Fruit fly (Drosophila melanogaster) whole organism, embryonic: ENCODE results near the gene uncNacbeta.

Experiments
- Atf3 ChIP-seq: fragments of 200-800 bp; sonication (Bioruptor generic); optimal IDR thresholded peaks from 3 replicates; lab custom pipeline; 2016; ENCODE audit warnings: missing biosample characterization, missing genetic modification characterization
- Atf6 ChIP-seq: fragments of 200-800 bp; sonication (Bioruptor generic); IDR thresholded peaks from 2 replicates; pipeline ENCODE4 v1.3.6; 2022; ENCODE audit warnings: missing biosample characterization, missing genetic modification characterization
- Awh ChIP-seq: fragments of 200-800 bp; sonication (Bioruptor generic); IDR thresholded peaks from 2 replicates; pipeline ENCODE4, ENCODE4 v1.3.6; 2022; ENCODE audit warnings: missing biosample characterization, missing genetic modification characterization
- Bdp1 ChIP-seq: fragments of 200-800 bp; sonication (Bioruptor generic); optimal IDR thresholded peaks from 3 replicates; lab custom pipeline; 2016; ENCODE audit warnings: missing biosample characterization, missing genetic modification characterization
- CG12942 ChIP-seq: fragments of 200-800 bp; sonication (Bioruptor generic); optimal IDR thresholded peaks from 3 replicates; lab custom pipeline; 2016; ENCODE audit warnings: missing biosample characterization, missing genetic modification characterization
- CG14667 ChIP-seq: fragments of 200-800 bp; sonication (Bioruptor generic); IDR thresholded peaks from 2 replicates; pipeline ENCODE4 v1.3.6; 2022; ENCODE audit warnings: missing biosample characterization, missing genetic modification characterization
- CG15011 ChIP-seq: fragments of 200-800 bp; sonication (Bioruptor generic); optimal IDR thresholded peaks from 3 replicates; lab custom pipeline; 2018; ENCODE audit warnings: missing biosample characterization, mild to moderate bottlenecking, missing genetic modification characterization
- CG17359 ChIP-seq: fragments of 200-800 bp; sonication (Bioruptor generic); optimal IDR thresholded peaks from 3 replicates; lab custom pipeline; 2018; ENCODE audit warnings: missing biosample characterization, mild to moderate bottlenecking, missing genetic modification characterization, moderate library complexity
- CG2202 ChIP-seq: fragments of 200-800 bp; sonication (Bioruptor generic); optimal IDR thresholded peaks from 2 replicates; lab custom pipeline; 2018; ENCODE audit warnings: missing biosample characterization, mild to moderate bottlenecking, missing genetic modification characterization
- CG2712 ChIP-seq: fragments of 200-800 bp; optimal IDR thresholded peaks from 3 replicates; lab custom pipeline; 2019; ENCODE audit warnings: missing biosample characterization, mild to moderate bottlenecking, missing genetic modification characterization, moderate library complexity
- CG2875 ChIP-seq: fragments of 200-800 bp; sonication (Bioruptor generic); optimal IDR thresholded peaks from 2 replicates; lab custom pipeline; 2017; ENCODE audit warnings: missing biosample characterization, mild to moderate bottlenecking, missing genetic modification characterization, missing genetic modification reagents
- CG33557 ChIP-seq: fragments of 200-800 bp; sonication (Bioruptor generic); optimal IDR thresholded peaks from 2 replicates; lab custom pipeline; 2019; ENCODE audit warnings: missing biosample characterization, mild to moderate bottlenecking, missing genetic modification characterization, moderate library complexity
- CG3407 ChIP-seq: fragments of 200-800 bp; sonication (Bioruptor generic); optimal IDR thresholded peaks from 2 replicates; lab custom pipeline; 2018; ENCODE audit warnings: missing biosample characterization, mild to moderate bottlenecking, missing genetic modification characterization
- CG34224 ChIP-seq: fragments of 200-800 bp; sonication (Bioruptor generic); IDR thresholded peaks from 3 replicates; pipeline ENCODE4 v1.3.6; 2022; ENCODE audit warnings: missing biosample characterization, missing genetic modification characterization; ENCODE audit not compliant: partially characterized antibody
- CG3838 ChIP-seq: fragments of 200-800 bp; sonication (Bioruptor generic); optimal IDR thresholded peaks from 3 replicates; lab custom pipeline; 2016; ENCODE audit warnings: missing biosample characterization, missing genetic modification characterization
- CG4617 ChIP-seq: fragments of 200-800 bp; sonication (Bioruptor generic); optimal IDR thresholded peaks from 3 replicates; lab custom pipeline; 2016; ENCODE audit warnings: missing biosample characterization, missing genetic modification characterization, borderline replicate concordance
- CG6854 ChIP-seq: fragments of 200-800 bp; sonication (Bioruptor generic); optimal IDR thresholded peaks from 3 replicates; lab custom pipeline; 2017; ENCODE audit warnings: missing biosample characterization, mild to moderate bottlenecking, missing genetic modification characterization
- CG7357 ChIP-seq: fragments of 200-800 bp; sonication (Bioruptor generic); IDR thresholded peaks from 3 replicates; pipeline ENCODE4 v1.3.6; 2022; ENCODE audit warnings: missing biosample characterization, missing genetic modification characterization
- CG7556 ChIP-seq: fragments of 200-800 bp; sonication (Bioruptor generic); optimal IDR thresholded peaks from 2 replicates; lab custom pipeline; 2017; ENCODE audit warnings: missing biosample characterization, mild to moderate bottlenecking, missing genetic modification characterization
- CG8944 ChIP-seq: fragments of 200-800 bp; sonication (Bioruptor generic); optimal IDR thresholded peaks from 3 replicates; lab custom pipeline; 2016; ENCODE audit warnings: missing biosample characterization, missing genetic modification characterization
- Camta ChIP-seq: fragments of 200-800 bp; sonication (Bioruptor generic); optimal IDR thresholded peaks from 2 replicates; lab custom pipeline; 2016; ENCODE audit warnings: missing biosample characterization, missing genetic modification characterization
- D19A ChIP-seq: fragments of 200-800 bp; optimal IDR thresholded peaks from 3 replicates; lab custom pipeline; 2019; ENCODE audit warnings: missing biosample characterization, mild to moderate bottlenecking, missing genetic modification characterization, moderate library complexity
- Dbx ChIP-seq: fragments of 200-800 bp; sonication (Bioruptor generic); IDR thresholded peaks from 3 replicates; pipeline ENCODE4 v1.3.6; 2022; ENCODE audit warnings: missing biosample characterization, missing genetic modification characterization
- Dip2 ChIP-seq: fragments of 200-800 bp; sonication (Bioruptor generic); IDR thresholded peaks from 2 replicates; pipeline ENCODE4 v1.3.6; 2022; ENCODE audit warnings: missing biosample characterization, missing genetic modification characterization
- Fer1 ChIP-seq: fragments of 200-800 bp; sonication (Bioruptor generic); optimal IDR thresholded peaks from 2 replicates; lab custom pipeline; 2017; ENCODE audit warnings: missing biosample characterization, mild to moderate bottlenecking, missing genetic modification characterization
- Gsc ChIP-seq: fragments of 200-800 bp; sonication (Bioruptor generic); IDR thresholded peaks from 2 replicates; pipeline ENCODE4 v1.3.6; 2022; ENCODE audit warnings: missing biosample characterization, missing genetic modification characterization
- MBD-R2 ChIP-seq: fragments of 200-800 bp; sonication (Bioruptor generic); IDR thresholded peaks from 2 replicates; pipeline ENCODE4 v1.3.6; 2022; ENCODE audit warnings: missing biosample characterization, missing genetic modification characterization
- Max ChIP-seq: fragments of 200-800 bp; sonication (Bioruptor generic); optimal IDR thresholded peaks from 2 replicates; lab custom pipeline; 2016; ENCODE audit warnings: missing biosample characterization, mild to moderate bottlenecking, missing genetic modification characterization
- NFAT ChIP-seq: fragments of 200-800 bp; sonication (Bioruptor generic); IDR thresholded peaks from 2 replicates; pipeline ENCODE4 v1.3.6; 2022; ENCODE audit warnings: missing biosample characterization, missing genetic modification characterization
- Xrp1 ChIP-seq: fragments of 200-800 bp; sonication (Bioruptor generic); IDR thresholded peaks from 2 replicates; pipeline ENCODE4 v1.3.6; 2022; ENCODE audit warnings: missing biosample characterization, missing genetic modification characterization
- bigmax ChIP-seq: fragments of 200-800 bp; sonication (Bioruptor generic); optimal IDR thresholded peaks from 2 replicates; lab custom pipeline; 2018; ENCODE audit warnings: missing biosample characterization, mild to moderate bottlenecking, missing genetic modification characterization
- chn ChIP-seq: fragments of 200-800 bp; sonication (Bioruptor generic); optimal IDR thresholded peaks from 2 replicates; lab custom pipeline; 2016; ENCODE audit warnings: missing biosample characterization, missing genetic modification characterization
- croc ChIP-seq: fragments of 200-800 bp; sonication (Bioruptor generic); conservative IDR thresholded peaks from 3 replicates; pipeline ENCODE4 v1.3.6; 2022; ENCODE audit warnings: missing biosample characterization, missing genetic modification characterization
- fd102C ChIP-seq: fragments of 200-800 bp; sonication (Bioruptor generic); optimal IDR thresholded peaks from 2 replicates; lab custom pipeline; 2018; ENCODE audit warnings: missing biosample characterization, mild to moderate bottlenecking, missing genetic modification characterization, moderate library complexity
- fd3F ChIP-seq: fragments of 200-800 bp; sonication (Bioruptor generic); optimal IDR thresholded peaks from 2 replicates; lab custom pipeline; 2018; ENCODE audit warnings: missing biosample characterization, mild to moderate bottlenecking, missing genetic modification characterization, moderate library complexity
- grau ChIP-seq: fragments of 200-800 bp; optimal IDR thresholded peaks from 3 replicates; lab custom pipeline; 2019; ENCODE audit warnings: missing biosample characterization, mild to moderate bottlenecking, missing genetic modification characterization, moderate library complexity
- gsb ChIP-seq: fragments of 200-800 bp; sonication (Bioruptor generic); IDR thresholded peaks from 2 replicates; pipeline ENCODE4 v1.3.6; 2022; ENCODE audit warnings: missing biosample characterization, missing genetic modification characterization
- gt ChIP-seq: fragments of 200-800 bp; sonication (Bioruptor generic); IDR thresholded peaks from 2 replicates; pipeline ENCODE4 v1.3.6; 2022; ENCODE audit warnings: missing biosample characterization, missing genetic modification characterization
- insv ChIP-seq, 2 experiments: fragments of 200-800 bp; sonication (Bioruptor generic); optimal IDR thresholded peaks; 3 replicates each; lab custom pipeline; 2016 to 2018; ENCODE audit warnings: missing biosample characterization in 2 of 2, missing genetic modification characterization in 2 of 2
- nerfin-1 ChIP-seq: fragments of 200-800 bp; sonication (Bioruptor generic); optimal IDR thresholded peaks from 3 replicates; lab custom pipeline; 2019; ENCODE audit warnings: missing biosample characterization, mild to moderate bottlenecking, missing genetic modification characterization, moderate library complexity
- schlank ChIP-seq: fragments of 200-800 bp; sonication (Bioruptor generic); optimal IDR thresholded peaks from 2 replicates; lab custom pipeline; 2018; ENCODE audit warnings: missing biosample characterization, mild to moderate bottlenecking, missing genetic modification characterization
- sim ChIP-seq: fragments of 200-800 bp; sonication (Bioruptor generic); IDR thresholded peaks from 2 replicates; pipeline ENCODE4 v1.3.6; 2022; ENCODE audit warnings: missing biosample characterization, missing genetic modification characterization
- sr ChIP-seq: fragments of 200-800 bp; sonication (Bioruptor generic); IDR thresholded peaks from 3 replicates; pipeline ENCODE4 v1.3.6; 2022; ENCODE audit warnings: missing biosample characterization, missing genetic modification characterization
- tap ChIP-seq: fragments of 200-800 bp; optimal IDR thresholded peaks from 3 replicates; lab custom pipeline; 2019; ENCODE audit warnings: missing biosample characterization, mild to moderate bottlenecking, missing genetic modification characterization, moderate library complexity
- tin ChIP-seq: fragments of 200-800 bp; sonication (Bioruptor generic); optimal IDR thresholded peaks from 3 replicates; lab custom pipeline; 2016; ENCODE audit warnings: missing biosample characterization, missing genetic modification characterization
- trh ChIP-seq: fragments of 200-800 bp; sonication (Bioruptor generic); optimal IDR thresholded peaks from 2 replicates; lab custom pipeline; 2016; ENCODE audit warnings: missing biosample characterization, missing genetic modification characterization
- tx ChIP-seq: fragments of 200-800 bp; sonication (Bioruptor generic); optimal IDR thresholded peaks from 2 replicates; lab custom pipeline; 2016; ENCODE audit warnings: missing biosample characterization, missing genetic modification characterization
- zen ChIP-seq: fragments of 200-800 bp; sonication (Bioruptor generic); optimal IDR thresholded peaks from 3 replicates; lab custom pipeline; 2018; ENCODE audit warnings: missing biosample characterization, mild to moderate bottlenecking, missing genetic modification characterization, moderate library complexity
- zf30C ChIP-seq: fragments of 200-800 bp; sonication (Bioruptor generic); optimal IDR thresholded peaks from 3 replicates; lab custom pipeline; 2018; ENCODE audit warnings: missing biosample characterization, mild to moderate bottlenecking, missing genetic modification characterization
- zfh1 ChIP-seq: fragments of 200-800 bp; sonication (Bioruptor generic); IDR thresholded peaks from 3 replicates; pipeline ENCODE4 v1.3.6; 2022; ENCODE audit warnings: missing biosample characterization, missing genetic modification characterization

uncNacbeta gene

dm6 chr2L:523165-523835 lies 40.3 kb downstream of the uncNacbeta start (continued):
- TF ChIP-seq zen (peak; percentile 12), CG7556 (GFP tag; lab: Kevin White, UChicago) (no peak), CG15011 (GFP tag; lab: Kevin White, UChicago) (no peak), CG8944 (GFP tag; lab: Kevin White, UChicago) (no peak), trh (no peak), CG7357 (GFP tag; lab: Robert Waterston, UW) (no peak), sim (GFP tag; lab: Robert Waterston, UW) (no peak), Dbx (GFP tag; lab: Robert Waterston, UW) (peak; percentile 60; the same call in 2 of the 3 replicates), zf30C (GFP tag; lab: Kevin White, UChicago) (no peak), chn (GFP tag; lab: Kevin White, UChicago) (peak; percentile 15), CG3838 (GFP tag; lab: Kevin White, UChicago) (peak; percentile 60), Bdp1 (no peak), grau (tag; lab: Kevin White, UChicago) (peak; percentile 5), CG33557 (GFP tag; lab: Kevin White, UChicago) (peak; percentile 28), Xrp1 (GFP tag; lab: Robert Waterston, UW) (peak; percentile 58), Dip2 (GFP tag; lab: Robert Waterston, UW) (no peak), sr (GFP tag; lab: Robert Waterston, UW) (0 out of 3 replicates have a peak, but pooled peaks have one; percentile 42), insv (GFP tag; optimal IDR thresholded peaks at IDR 0.05; lab: Kevin White, UChicago) (peak in 1 of 2 experiments; percentile 86), Fer1 (GFP tag; lab: Kevin White, UChicago) (peak; percentile 68), CG3407 (peak; percentile 27), D19A (tag; lab: Kevin White, UChicago) (peak; percentile 41), fd102C (GFP tag; lab: Kevin White, UChicago) (peak; percentile 51), Awh (GFP tag; lab: Robert Waterston, UW) (0 out of 2 replicates have a peak, but pooled peaks have one; percentile 6), MBD-R2 (peak; percentile 33; the same call in 1 of the 2 replicates), CG17359 (tag; lab: Kevin White, UChicago) (peak; percentile 45), Atf3 (no peak), zfh1 (GFP tag; lab: Robert Waterston, UW) (peak; percentile 59; the same call in 2 of the 3 replicates), fd3F (GFP tag; lab: Kevin White, UChicago) (no peak), gsb (no peak), bigmax (peak; percentile 36), Atf6 (GFP tag; lab: Robert Waterston, UW) (peak; percentile 62; the same call in 1 of the 2 replicates), Max (GFP tag; lab: Kevin White, UChicago) (no peak), croc (GFP tag; lab: Robert Waterston, UW) (no peak), CG2712 (tag; lab: Kevin White, UChicago) (peak; percentile 48), CG4617 (GFP tag; lab: Kevin White, UChicago) (no peak), tx (GFP tag; lab: Kevin White, UChicago) (no peak), tap (tag; lab: Kevin White, UChicago) (peak; percentile 1), CG2875 (no peak), CG34224 (GFP tag; lab: Robert Waterston, UW) (peak; percentile 74), NFAT (no peak), nerfin-1 (peak; percentile 77), CG6854 (peak; percentile 38), CG2202 (tag; lab: Kevin White, UChicago) (no peak), Gsc (GFP tag; lab: Robert Waterston, UW) (no peak), schlank (peak; percentile 23), CG14667 (no peak), tin (GFP tag; lab: Kevin White, UChicago) (no peak), gt (GFP tag; lab: Robert Waterston, UW) (no peak), CG12942 (GFP tag; lab: Kevin White, UChicago) (no peak), Camta (GFP tag; lab: Kevin White, UChicago) (peak; percentile 1)
